Worm (Caenorhabditis elegans): ENCODE measurements around the gene nid-1.
A peak's percentile ranks its signal among the peaks of the same experiment; 100 is the strongest.

- TF ChIP-seq egl-27 (tag; optimal IDR thresholded peaks at IDR 0.05) (no peak), lsy-2 (tag; optimal IDR thresholded peaks at IDR 0.05) (no peak), ama-1 (optimal IDR thresholded peaks at IDR 0.05) (no peak), lin-11 (tag; optimal IDR thresholded peaks at IDR 0.05) (no peak), dmd-4 (tag; optimal IDR thresholded peaks at IDR 0.05) (no peak), blmp-1 (tag; optimal IDR thresholded peaks at IDR 0.05; ENCODE audit: insufficient read depth) (peak; percentile 4), nhr-21 (tag; optimal IDR thresholded peaks at IDR 0.05) (no peak), elt-3 (tag; optimal IDR thresholded peaks at IDR 0.05) (no peak), unc-62 (GFP tag; optimal IDR thresholded peaks at IDR 0.05) (no peak), mbf-1 (tag; optimal IDR thresholded peaks at IDR 0.05) (no peak), fos-1 (tag; optimal IDR thresholded peaks at IDR 0.05) (no peak), aly-2 (tag; optimal IDR thresholded peaks at IDR 0.05) (no peak), nhr-237 (tag; optimal IDR thresholded peaks at IDR 0.05) (no peak)
These were observed 34.1 kb upstream of the nid-1 start for ce11 chrV:12875850-12876249.

Data from whole organism, L2 larva.